Worm (Caenorhabditis elegans) whole organism, L3 larva: Measurements from ENCODE around the gene clec-9.

ENCODE experiments used
- ama-1 ChIP-seq: fragments of 150-350 bp; optimal IDR thresholded peaks from 2 replicates; lab custom pipeline; 2018
- elt-2 ChIP-seq: sonication (generic microtip); optimal IDR thresholded peaks from 2 replicates; lab custom pipeline; 2016; ENCODE audit warnings: missing genetic modification reagents, mild to moderate bottlenecking, missing genetic modification characterization, missing compliant biosample characterization
- fos-1 ChIP-seq: fragments of 150-350 bp; optimal IDR thresholded peaks from 2 replicates; lab custom pipeline; 2014; ENCODE audit warnings: missing biosample characterization, missing genetic modification characterization
- nhr-11 ChIP-seq: fragments of 150-350 bp; optimal IDR thresholded peaks from 2 replicates; lab custom pipeline; 2014; ENCODE audit warnings: missing biosample characterization, missing genetic modification characterization
- nhr-12 ChIP-seq: fragments of 150-350 bp; optimal IDR thresholded peaks from 2 replicates; lab custom pipeline; 2014; ENCODE audit warnings: missing biosample characterization, missing genetic modification characterization
- nhr-237 ChIP-seq: fragments of 150-350 bp; optimal IDR thresholded peaks from 2 replicates; lab custom pipeline; 2014; ENCODE audit warnings: missing biosample characterization, missing genetic modification characterization
- nhr-76 ChIP-seq: fragments of 150-350 bp; sonication (generic microtip); optimal IDR thresholded peaks from 5 replicates; lab custom pipeline; 2014; ENCODE audit warnings: missing biosample characterization, missing genetic modification characterization
- unc-39 ChIP-seq: sonication (generic microtip); optimal IDR thresholded peaks from 4 replicates; lab custom pipeline; 2017; ENCODE audit warnings: missing biosample characterization, missing genetic modification characterization

ce11 chrV:16683359-16683758 lies 23.1 kb downstream of the clec-9 start:
- TF ChIP-seq ama-1 (lab: Kevin White, UChicago): no peak
- no peak for TF ChIP-seq elt-2
- no peak for TF ChIP-seq nhr-12 (tag; lab: Kevin White, UChicago)
- TF ChIP-seq nhr-11 (tag; lab: Kevin White, UChicago): no peak
- no peak for TF ChIP-seq nhr-237 (tag; lab: Kevin White, UChicago)
- TF ChIP-seq fos-1 (tag; lab: Kevin White, UChicago): no peak
- no peak for TF ChIP-seq nhr-76 (tag; lab: Kevin White, UChicago)
- no peak for TF ChIP-seq unc-39 (tag; lab: Kevin White, UChicago)
